Fruit fly (Drosophila melanogaster) S2 (cell line): Measurements from ENCODE around the gene Mnat9.

Source experiments
- CG8478 ChIP-seq: fragments of >200 bp; optimal IDR thresholded peaks from 2 replicates; lab custom pipeline; 2018
- CTCF ChIP-seq, 2 experiments: fragments of >200 bp; optimal IDR thresholded peaks; 2 replicates each; lab custom pipeline; 2018

DNA sequence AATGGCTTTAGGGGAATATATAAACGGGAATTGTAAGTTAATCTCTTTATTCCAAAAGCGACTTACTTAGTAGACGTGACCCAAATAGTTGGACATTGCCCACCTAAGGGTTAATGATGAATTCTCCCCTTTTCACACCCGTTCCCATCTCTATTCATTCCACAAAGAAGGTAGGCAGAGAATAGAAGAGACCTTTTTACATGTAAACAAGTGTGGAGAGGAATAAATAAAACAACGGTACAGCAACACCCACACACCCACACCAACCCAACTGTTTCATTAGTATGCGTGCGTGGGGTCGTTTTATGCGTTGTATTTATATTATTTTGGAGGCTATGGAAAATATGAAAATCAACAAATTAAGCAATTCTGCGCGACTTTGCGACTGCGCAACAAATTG lies 7.9 kb downstream of the Mnat9 start:
- TF ChIP-seq CG8478 (lab: Kevin White, UChicago): no peak
- TF ChIP-seq CTCF (optimal IDR thresholded peaks at IDR 0.05; lab: Kevin White, UChicago): no peak
